Worm (Caenorhabditis elegans) whole organism, mixed stage, embryonic: ENCODE results near the gene Y32B12B.2.
"Not testable (repeated sequence)": the region's sequence is repeated elsewhere in the genome, so short reads cannot be mapped to it uniquely, and the experiment has no call there.

Experiments
- M03D4.4 ChIP-seq: sonication (generic microtip); optimal IDR thresholded peaks from 2 replicates; lab custom pipeline; 2017; ENCODE audit warnings: mild to moderate bottlenecking, missing genetic modification characterization, missing compliant biosample characterization
- bed-3 ChIP-seq: fragments of 200-800 bp; sonication (Bioruptor generic); optimal IDR thresholded peaks from 3 replicates; lab custom pipeline; 2018; ENCODE audit warnings: mild to moderate bottlenecking, missing genetic modification characterization, moderate library complexity, missing compliant biosample characterization
- blmp-1 ChIP-seq: fragments of 150-350 bp; optimal IDR thresholded peaks from 2 replicates; lab custom pipeline; 2014; ENCODE audit warnings: missing biosample characterization, missing genetic modification characterization
- ceh-39 ChIP-seq: fragments of 150-350 bp; optimal IDR thresholded peaks from 2 replicates; lab custom pipeline; 2014; ENCODE audit warnings: missing biosample characterization, missing genetic modification characterization
- ceh-43 ChIP-seq: fragments of 200-800 bp; sonication (Bioruptor generic); optimal IDR thresholded peaks from 2 replicates; lab custom pipeline; 2018; ENCODE audit warnings: mild to moderate bottlenecking, missing genetic modification characterization, moderate library complexity, missing compliant biosample characterization
- ceh-83 ChIP-seq: fragments of 200-800 bp; sonication (Bioruptor generic); optimal IDR thresholded peaks from 2 replicates; lab custom pipeline; 2018; ENCODE audit warnings: mild to moderate bottlenecking, missing genetic modification characterization, missing compliant biosample characterization
- ces-1 ChIP-seq: fragments of 150-350 bp; optimal IDR thresholded peaks from 2 replicates; lab custom pipeline; 2014; ENCODE audit warnings: missing biosample characterization, missing genetic modification reagents, missing genetic modification characterization
- drap-1 ChIP-seq: fragments of 200-800 bp; sonication (Bioruptor generic); optimal IDR thresholded peaks from 3 replicates; lab custom pipeline; 2018; ENCODE audit warnings: mild to moderate bottlenecking, missing genetic modification characterization, missing compliant biosample characterization
- elt-1 ChIP-seq: sonication (generic microtip); optimal IDR thresholded peaks from 2 replicates; lab custom pipeline; 2017; ENCODE audit warnings: missing genetic modification characterization, mild to moderate bottlenecking, missing compliant biosample characterization, antibody characterized with exemption, moderate library complexity, borderline replicate concordance; ENCODE audit not compliant: insufficient read depth
- elt-3 ChIP-seq: fragments of 150-350 bp; optimal IDR thresholded peaks from 2 replicates; lab custom pipeline; 2014; ENCODE audit warnings: missing biosample characterization, missing genetic modification characterization
- flh-1 ChIP-seq: fragments of 200-800 bp; sonication (Bioruptor generic); optimal IDR thresholded peaks from 2 replicates; lab custom pipeline; 2018; ENCODE audit warnings: mild to moderate bottlenecking, missing genetic modification characterization, moderate library complexity, missing compliant biosample characterization
- ham-2 ChIP-seq: fragments of 200-800 bp; sonication (Bioruptor generic); optimal IDR thresholded peaks from 2 replicates; lab custom pipeline; 2018; ENCODE audit warnings: mild to moderate bottlenecking, missing genetic modification characterization, missing compliant biosample characterization
- hlh-1 ChIP-seq: fragments of 150-350 bp; optimal IDR thresholded peaks from 2 replicates; lab custom pipeline; 2014; ENCODE audit warnings: missing biosample characterization, missing genetic modification reagents, missing genetic modification characterization
- lin-13 ChIP-seq: fragments of 150-350 bp; optimal IDR thresholded peaks from 2 replicates; lab custom pipeline; 2014; ENCODE audit warnings: missing biosample characterization, missing genetic modification characterization
- lsy-2 ChIP-seq: fragments of 150-350 bp; optimal IDR thresholded peaks from 2 replicates; lab custom pipeline; 2014; ENCODE audit warnings: missing biosample characterization, missing genetic modification characterization
- mab-5 ChIP-seq: fragments of 150-350 bp; optimal IDR thresholded peaks from 2 replicates; lab custom pipeline; 2014; ENCODE audit warnings: missing biosample characterization, missing genetic modification characterization
- mep-1 ChIP-seq: fragments of 150-350 bp; optimal IDR thresholded peaks from 2 replicates; lab custom pipeline; 2017; ENCODE audit warnings: missing biosample characterization, missing genetic modification reagents, missing genetic modification characterization, inconsistent platforms
- mls-2 ChIP-seq: sonication (generic microtip); optimal IDR thresholded peaks from 2 replicates; lab custom pipeline; 2016; ENCODE audit warnings: mild to moderate bottlenecking, missing genetic modification characterization, moderate library complexity, missing compliant biosample characterization
- nhr-12 ChIP-seq: fragments of 150-350 bp; optimal IDR thresholded peaks from 2 replicates; lab custom pipeline; 2014; ENCODE audit warnings: missing biosample characterization, missing genetic modification characterization
- nhr-237 ChIP-seq: fragments of 150-350 bp; optimal IDR thresholded peaks from 2 replicates; lab custom pipeline; 2014; ENCODE audit warnings: missing biosample characterization, missing genetic modification characterization
- nhr-28 ChIP-seq: fragments of 150-350 bp; optimal IDR thresholded peaks from 2 replicates; lab custom pipeline; 2014; ENCODE audit warnings: missing biosample characterization, missing genetic modification characterization
- nhr-76 ChIP-seq: sonication (generic microtip); optimal IDR thresholded peaks from 2 replicates; lab custom pipeline; 2017; ENCODE audit warnings: missing biosample characterization, missing genetic modification characterization
- sem-2 ChIP-seq: fragments of 200-800 bp; sonication (Bioruptor generic); optimal IDR thresholded peaks from 2 replicates; lab custom pipeline; 2018; ENCODE audit warnings: mild to moderate bottlenecking, missing genetic modification characterization, missing compliant biosample characterization
- snpc-4 ChIP-seq: fragments of 150-350 bp; optimal IDR thresholded peaks from 2 replicates; lab custom pipeline; 2014; ENCODE audit warnings: missing biosample characterization, missing genetic modification characterization
- sptf-1 ChIP-seq: sonication (generic microtip); optimal IDR thresholded peaks from 2 replicates; lab custom pipeline; 2017; ENCODE audit warnings: mild to moderate bottlenecking, missing genetic modification characterization, moderate library complexity, missing compliant biosample characterization
- unc-120 ChIP-seq: sonication (generic microtip); optimal IDR thresholded peaks from 2 replicates; lab custom pipeline; 2017; ENCODE audit warnings: missing genetic modification characterization, missing compliant biosample characterization; ENCODE audit not compliant: poor library complexity, severe bottlenecking
- unc-62 ChIP-seq: fragments of 150-350 bp; optimal IDR thresholded peaks from 2 replicates; lab custom pipeline; 2014; ENCODE audit warnings: missing biosample characterization, missing genetic modification reagents, missing genetic modification characterization
- zip-8 ChIP-seq: fragments of 150-350 bp; optimal IDR thresholded peaks from 2 replicates; lab custom pipeline; 2014; ENCODE audit warnings: missing biosample characterization, missing genetic modification characterization

Y32B12B.2 gene

DNA sequence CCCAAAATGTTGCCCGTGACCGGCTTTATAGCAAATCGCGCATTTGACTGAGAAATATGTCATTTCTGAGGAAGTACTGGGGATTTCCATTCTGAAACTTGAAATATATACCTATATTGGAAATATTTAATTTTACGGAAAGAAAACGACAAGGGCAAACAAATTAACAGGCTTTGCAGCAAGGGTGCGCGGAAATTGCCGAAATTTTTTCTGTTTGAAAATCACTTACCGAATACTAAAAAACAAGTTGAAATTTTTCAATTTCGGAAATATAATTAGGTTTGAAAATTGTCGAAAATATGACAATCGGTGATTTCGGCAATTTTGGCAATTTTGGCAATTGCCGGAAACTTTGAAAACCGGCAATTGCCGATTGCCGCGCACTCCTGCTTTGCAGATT lies 32.4 kb upstream of the Y32B12B.2 start, which contains the start of gene nhr-54:
Gene nhr-54, minus strand, starts transcription at position 101 of the 400 bp plus-strand sequence.
- TF ChIP-seq mls-2 (tag; lab: Kevin White, UChicago) = no peak
- no peak for TF ChIP-seq unc-120 (tag; lab: Kevin White, UChicago)
- TF ChIP-seq unc-62 (GFP tag; lab: Kevin White, UChicago) = no peak
- TF ChIP-seq M03D4.4 (tag; lab: Kevin White, UChicago) = no peak
- no peak for TF ChIP-seq ceh-39 (tag; lab: Kevin White, UChicago)
- TF ChIP-seq hlh-1 (tag; lab: Kevin White, UChicago) = no peak
- TF ChIP-seq snpc-4 (tag; lab: Kevin White, UChicago) = no peak
- no peak for TF ChIP-seq lin-13
- TF ChIP-seq bed-3 (GFP tag; lab: Kevin White, UChicago) = no peak
- no peak for TF ChIP-seq elt-3
- no peak for TF ChIP-seq ceh-43

- TF ChIP-seq zip-8 (tag; lab: Kevin White, UChicago) = no peak
Observed at ce11 chrV:16506650-16507049, 31.5 kb upstream of the Y32B12B.2 start.

DNA sequence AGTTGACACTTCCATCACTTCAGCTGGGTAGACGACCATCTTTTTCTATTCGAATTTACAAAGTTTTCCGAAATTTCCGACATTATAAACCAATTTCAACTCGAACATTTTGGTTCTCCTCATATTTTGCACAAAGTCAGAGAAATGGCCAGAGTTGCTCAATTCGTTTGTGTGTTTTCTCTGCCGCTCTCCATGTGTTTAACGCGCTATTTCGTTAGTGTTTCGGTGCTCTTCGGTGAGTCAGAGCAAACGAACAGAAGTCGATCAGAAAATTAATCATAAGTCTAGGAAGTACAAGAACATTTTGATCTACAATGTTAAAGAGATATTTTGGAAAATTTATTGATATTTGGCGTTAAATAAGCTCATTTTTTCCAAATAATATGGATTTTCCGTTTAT lies 29.5 kb upstream of the Y32B12B.2 start, which contains the start of gene srr-3:
Gene srr-3, minus strand, starts transcription at position 101 of the 400 bp plus-strand sequence.
- TF ChIP-seq ham-2 (no peak), mep-1 (tag; lab: Kevin White, UChicago) (no peak), snpc-4 (tag; lab: Kevin White, UChicago) (no peak), nhr-76 (tag; lab: Kevin White, UChicago) (no peak), zip-8 (tag; lab: Kevin White, UChicago) (no peak), ceh-43 (no peak), mls-2 (tag; lab: Kevin White, UChicago) (no peak), M03D4.4 (tag; lab: Kevin White, UChicago) (no peak), ceh-83 (GFP tag; lab: Kevin White, UChicago) (no peak), nhr-12 (tag; lab: Kevin White, UChicago) (no peak), ces-1 (no peak), flh-1 (GFP tag; lab: Kevin White, UChicago) (no peak), ceh-39 (tag; lab: Kevin White, UChicago) (no peak), lin-13 (no peak), sem-2 (GFP tag; lab: Kevin White, UChicago) (no peak), lsy-2 (tag; lab: Kevin White, UChicago) (no peak), blmp-1 (tag; lab: Kevin White, UChicago) (no peak), sptf-1 (tag; lab: Kevin White, UChicago) (no peak), bed-3 (GFP tag; lab: Kevin White, UChicago) (no peak)

DNA sequence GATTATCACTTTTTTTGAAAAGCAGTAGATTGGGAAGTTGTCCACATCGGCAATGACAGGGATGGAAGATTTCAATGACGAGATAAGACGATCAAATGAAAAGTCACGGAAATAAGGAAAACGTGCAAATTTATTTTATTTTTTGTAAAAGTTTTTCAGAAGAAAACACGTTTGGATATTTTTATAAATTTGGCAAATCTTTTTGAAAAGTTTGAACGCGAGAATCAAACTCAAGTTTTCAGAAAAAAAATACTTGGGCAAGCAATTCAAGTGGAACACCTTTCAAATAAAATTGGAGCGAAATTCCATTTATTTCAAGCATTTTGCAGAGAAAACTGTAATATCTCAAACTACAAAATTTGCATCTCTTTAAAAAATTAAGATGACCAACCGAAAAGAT lies 23.1 kb upstream of the Y32B12B.2 start, which contains the start of gene F36D3.5:
Gene F36D3.5, minus strand, starts transcription at position 101 of the 400 bp plus-strand sequence.
- not testable (repeated sequence) for TF ChIP-seq unc-62 (GFP tag; lab: Kevin White, UChicago); nhr-28; snpc-4 (tag; lab: Kevin White, UChicago)
- TF ChIP-seq, all 35 proteins: peak for 0; not testable (repeated sequence) for 35

DNA sequence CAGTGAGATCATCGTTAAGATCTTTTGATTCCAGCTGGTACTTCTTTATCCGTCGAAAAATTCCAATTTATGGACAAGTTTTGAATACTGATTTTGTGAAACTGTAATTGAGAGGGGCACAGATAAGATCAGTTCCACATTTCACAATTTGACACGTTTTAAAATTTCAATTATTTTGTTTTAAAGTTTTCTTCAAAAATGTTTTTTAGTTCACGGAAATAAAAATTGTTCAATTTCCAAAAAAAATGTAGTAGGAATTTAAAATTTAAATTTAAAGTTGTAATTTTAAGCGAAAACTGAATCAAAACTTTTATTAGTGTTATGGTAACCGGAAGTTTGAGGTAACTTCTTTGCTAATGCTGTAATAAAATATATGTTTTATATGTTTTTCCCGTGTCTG lies 20.6 kb upstream of the Y32B12B.2 start, which contains the start of gene F36D3.4:
Gene F36D3.4, minus strand, starts transcription at position 101 of the 400 bp plus-strand sequence.
- TF ChIP-seq sptf-1 (tag; lab: Kevin White, UChicago) (no peak), lin-13 (no peak)

DNA sequence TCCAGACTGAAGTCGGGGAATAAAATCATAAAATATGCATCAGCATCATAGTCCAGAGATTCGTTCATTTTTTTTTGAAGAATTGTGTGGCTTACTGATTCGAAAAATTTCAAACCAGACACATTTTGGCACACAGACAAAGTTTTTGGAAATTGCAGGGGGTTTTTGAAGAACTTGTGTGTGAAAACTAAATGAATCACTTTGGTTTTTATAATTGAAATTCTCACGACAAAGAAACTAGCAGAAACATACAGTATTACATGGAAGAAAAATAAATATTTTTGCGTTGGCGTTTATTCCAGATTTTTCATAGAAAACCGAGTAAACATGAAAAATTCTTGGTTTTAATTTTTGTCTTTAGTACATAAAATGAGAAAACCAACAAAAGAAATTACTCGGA lies 16.0 kb upstream of the Y32B12B.2 start, which contains the start of gene srw-34:
Gene srw-34, minus strand, starts transcription at position 101 of the 400 bp plus-strand sequence.
- no peak for TF ChIP-seq mab-5 (tag; lab: Kevin White, UChicago)
- TF ChIP-seq snpc-4 (tag; lab: Kevin White, UChicago) = no peak
- TF ChIP-seq nhr-237 (tag; lab: Kevin White, UChicago) = no peak
- no peak for TF ChIP-seq mep-1 (tag; lab: Kevin White, UChicago)

- no peak for TF ChIP-seq mls-2 (tag; lab: Kevin White, UChicago)
- TF ChIP-seq drap-1 (GFP tag; lab: Kevin White, UChicago) = no peak
- no peak for TF ChIP-seq elt-1 (tag; lab: Kevin White, UChicago)
- TF ChIP-seq, all 35 proteins: peak for 0
Observed at ce11 chrV:16526858-16527257, 11.3 kb upstream of the Y32B12B.2 start, which contains the start of gene F36D3.8. TSS of gene F36D3.8 (plus strand) at chrV:16527158.
